Worm (Caenorhabditis elegans) whole organism, young adult: ENCODE data around the gene tbx-8.

Experiments used
- F52B5.7 ChIP-seq: sonication (generic microtip); optimal IDR thresholded peaks from 2 replicates; lab custom pipeline; 2016; ENCODE audit warnings: mild to moderate bottlenecking, missing genetic modification characterization, missing compliant biosample characterization
- F57A8.1 ChIP-seq: fragments of 200-800 bp; sonication (Bioruptor generic); optimal IDR thresholded peaks from 2 replicates; lab custom pipeline; 2018; ENCODE audit warnings: mild to moderate bottlenecking, missing genetic modification characterization, moderate library complexity, missing compliant biosample characterization
- Y53G8AR.9 ChIP-seq: fragments of 200-800 bp; sonication (Bioruptor generic); conservative IDR thresholded peaks from 2 replicates; pipeline ENCODE4 v1.3.6; 2022; ENCODE audit warnings: missing genetic modification reagents, missing genetic modification characterization, missing compliant biosample characterization
- Y79H2A.3 ChIP-seq: fragments of 200-800 bp; sonication (Bioruptor generic); conservative IDR thresholded peaks from 2 replicates; pipeline ENCODE4 v1.3.6; 2022; ENCODE audit warnings: missing genetic modification reagents, missing genetic modification characterization, missing compliant biosample characterization
- Y95B8A.8 ChIP-seq: fragments of 200-800 bp; sonication (Bioruptor generic); IDR thresholded peaks from 2 replicates; pipeline ENCODE4 v1.3.6; 2022; ENCODE audit warnings: missing genetic modification reagents, missing genetic modification characterization, missing compliant biosample characterization
- athp-1 ChIP-seq: sonication (generic microtip); optimal IDR thresholded peaks from 2 replicates; lab custom pipeline; 2017; ENCODE audit warnings: mild to moderate bottlenecking, missing genetic modification characterization, missing compliant biosample characterization
- attf-6 ChIP-seq: fragments of 200-800 bp; sonication (Bioruptor generic); IDR thresholded peaks from 2 replicates; pipeline ENCODE4 v1.3.6; 2022; ENCODE audit warnings: missing genetic modification reagents, missing genetic modification characterization, missing compliant biosample characterization
- bed-1 ChIP-seq: fragments of 200-800 bp; sonication (Bioruptor generic); IDR thresholded peaks from 2 replicates; pipeline ENCODE4 v1.3.6; 2022; ENCODE audit warnings: missing genetic modification reagents, missing genetic modification characterization, missing compliant biosample characterization
- bed-2 ChIP-seq: fragments of 200-800 bp; sonication (Bioruptor generic); IDR thresholded peaks from 2 replicates; pipeline ENCODE4 v1.3.6; 2022; ENCODE audit warnings: missing genetic modification reagents, missing genetic modification characterization, missing compliant biosample characterization
- ceh-27 ChIP-seq: fragments of 200-800 bp; sonication (Bioruptor generic); optimal IDR thresholded peaks from 2 replicates; lab custom pipeline; 2018; ENCODE audit warnings: mild to moderate bottlenecking, missing genetic modification characterization, moderate library complexity, missing compliant biosample characterization
- ceh-58 ChIP-seq: fragments of 200-800 bp; sonication (Bioruptor generic); IDR thresholded peaks from 2 replicates; pipeline ENCODE4 v1.3.6; 2022; ENCODE audit warnings: missing genetic modification characterization, missing compliant biosample characterization
- ceh-79 ChIP-seq: sonication (generic microtip); optimal IDR thresholded peaks from 2 replicates; lab custom pipeline; 2017; ENCODE audit warnings: mild to moderate bottlenecking, missing genetic modification characterization, missing compliant biosample characterization
- dpff-1 ChIP-seq: sonication (generic microtip); optimal IDR thresholded peaks from 2 replicates; lab custom pipeline; 2017; ENCODE audit warnings: mild to moderate bottlenecking, missing genetic modification characterization, missing compliant biosample characterization
- efl-1 ChIP-seq: fragments of 150-350 bp; optimal IDR thresholded peaks from 2 replicates; lab custom pipeline; 2014; ENCODE audit warnings: missing biosample characterization, missing genetic modification reagents, missing genetic modification characterization
- egrh-3 ChIP-seq: fragments of 200-800 bp; sonication (Bioruptor generic); IDR thresholded peaks from 2 replicates; pipeline ENCODE4 v1.3.6; 2022; ENCODE audit warnings: missing genetic modification reagents, missing genetic modification characterization, missing compliant biosample characterization
- hmg-20 ChIP-seq: fragments of 200-800 bp; sonication (Bioruptor generic); IDR thresholded peaks from 2 replicates; pipeline ENCODE4 v1.3.6; 2022; ENCODE audit warnings: missing genetic modification reagents, missing genetic modification characterization, missing compliant biosample characterization
- hsf-1 ChIP-seq: fragments of 200-800 bp; sonication (Bioruptor generic); IDR thresholded peaks from 2 replicates; pipeline ENCODE4 v1.3.6; 2022; ENCODE audit warnings: missing genetic modification reagents, missing genetic modification characterization, missing compliant biosample characterization
- lin-35 ChIP-seq, 3 experiments: fragments of 150-350 bp in 2 of 3; sonication (generic microtip) in 1 of 3; optimal IDR thresholded peaks; 2 replicates each; lab custom pipeline; 2014 to 2018; ENCODE audit warnings: missing biosample characterization in 3 of 3, missing genetic modification characterization in 3 of 3, missing genetic modification reagents in 3 of 3
- lsl-1 ChIP-seq: fragments of 200-800 bp; sonication (Bioruptor generic); optimal IDR thresholded peaks from 2 replicates; lab custom pipeline; 2018; ENCODE audit warnings: mild to moderate bottlenecking, missing genetic modification characterization, moderate library complexity, missing compliant biosample characterization
- mel-28 ChIP-seq: sonication (generic microtip); optimal IDR thresholded peaks from 2 replicates; lab custom pipeline; 2016; ENCODE audit warnings: borderline replicate concordance, mild to moderate bottlenecking, missing genetic modification characterization, missing compliant biosample characterization
- nhr-120 ChIP-seq: fragments of 200-800 bp; sonication (Bioruptor generic); IDR thresholded peaks from 2 replicates; pipeline ENCODE4 v1.3.6; 2022; ENCODE audit warnings: missing genetic modification characterization, missing compliant biosample characterization
- nhr-179 ChIP-seq: sonication (generic microtip); optimal IDR thresholded peaks from 2 replicates; lab custom pipeline; 2016; ENCODE audit warnings: mild to moderate bottlenecking, missing genetic modification characterization, missing compliant biosample characterization
- rpc-1 ChIP-seq, 2 experiments: fragments of 150-350 bp in 1 of 2; sonication (generic microtip) in 1 of 2; optimal IDR thresholded peaks; 2 replicates each; lab custom pipeline; 2014 to 2018; ENCODE audit warnings: missing biosample characterization in 1 of 2, missing genetic modification characterization in 1 of 2, missing genetic modification reagents in 1 of 2, missing genotype in 1 of 2
- snpc-1.1 ChIP-seq: sonication (generic microtip); optimal IDR thresholded peaks from 2 replicates; lab custom pipeline; 2017; ENCODE audit warnings: missing genetic modification characterization, mild to moderate bottlenecking, missing compliant biosample characterization, antibody characterized with exemption, moderate library complexity, missing genotype, missing genetic modification reagents; ENCODE audit not compliant: insufficient read depth
- tbx-9 ChIP-seq: sonication (generic microtip); optimal IDR thresholded peaks from 2 replicates; lab custom pipeline; 2016; ENCODE audit warnings: borderline replicate concordance, missing genetic modification characterization, inconsistent platforms, missing compliant biosample characterization
- zfh-2 ChIP-seq: fragments of 200-800 bp; sonication (Bioruptor generic); conservative IDR thresholded peaks from 2 replicates; pipeline ENCODE4 v1.3.6; 2022; ENCODE audit warnings: missing genetic modification reagents, missing genetic modification characterization, missing compliant biosample characterization
- ztf-28 ChIP-seq: fragments of 200-800 bp; sonication (Bioruptor generic); IDR thresholded peaks from 2 replicates; pipeline ENCODE4 v1.3.6; 2022; ENCODE audit warnings: missing genetic modification reagents, missing genetic modification characterization, missing compliant biosample characterization

tbx-8 gene

ce11 chrIII:10395990-10396389 lies 48.8 kb downstream of the tbx-8 start, which contains the start of gene M03C11.1:
Gene M03C11.1, minus strand, starts transcription at chrIII:10396090.
- no peak for TF ChIP-seq tbx-9 (tag; lab: Kevin White, UChicago)
- TF ChIP-seq lsl-1 (GFP tag; lab: Kevin White, UChicago): no peak
- no peak for TF ChIP-seq F52B5.7
- TF ChIP-seq bed-2 (GFP tag; lab: Robert Waterston, UW): no peak
- TF ChIP-seq F57A8.1: no peak
- no peak for TF ChIP-seq ceh-79
- no peak for TF ChIP-seq hmg-20 (GFP tag; lab: Robert Waterston, UW)
- TF ChIP-seq Y53G8AR.9 (GFP tag; lab: Robert Waterston, UW): no peak
- no peak for TF ChIP-seq mel-28 (tag; lab: Kevin White, UChicago)
- no peak for TF ChIP-seq nhr-120
- no peak for TF ChIP-seq ztf-28 (GFP tag; lab: Robert Waterston, UW)
- TF ChIP-seq efl-1 (GFP tag; lab: Kevin White, UChicago): no peak
- TF ChIP-seq, all 124 proteins: peak for 0

- TF ChIP-seq ceh-27 (GFP tag; lab: Kevin White, UChicago) (no peak), bed-1 (GFP tag; lab: Robert Waterston, UW) (no peak), snpc-1.1 (tag; lab: Kevin White, UChicago) (no peak), ceh-58 (GFP tag; lab: Robert Waterston, UW) (no peak), Y53G8AR.9 (GFP tag; lab: Robert Waterston, UW) (no peak), efl-1 (GFP tag; lab: Kevin White, UChicago) (no peak), F52B5.7 (no peak), hmg-20 (GFP tag; lab: Robert Waterston, UW) (no peak), attf-6 (GFP tag; lab: Robert Waterston, UW) (no peak), Y95B8A.8 (GFP tag; lab: Robert Waterston, UW) (no peak), Y79H2A.3 (GFP tag; lab: Robert Waterston, UW) (no peak), hsf-1 (GFP tag; lab: Robert Waterston, UW) (no peak), lin-35 (GFP tag; optimal IDR thresholded peaks at IDR 0.05; lab: Kevin White, UChicago) (no peak), mel-28 (tag; lab: Kevin White, UChicago) (no peak), dpff-1 (tag; lab: Kevin White, UChicago) (no peak), rpc-1 (optimal IDR thresholded peaks at IDR 0.05; lab: Kevin White, UChicago) (no peak), rpc-1 (tag; optimal IDR thresholded peaks at IDR 0.05; lab: Kevin White, UChicago) (no peak), nhr-179 (tag; lab: Kevin White, UChicago) (no peak)
- TF ChIP-seq, all 124 proteins: peak for 0
Measured at ce11 chrIII:10396891-10397502, 49.8 kb downstream of the tbx-8 start.

ce11 chrIII:10398919-10399318 lies 51.8 kb downstream of the tbx-8 start:
- TF ChIP-seq egrh-3 (GFP tag; lab: Robert Waterston, UW): peak; percentile 32; the same call in 1 of the 2 replicates
- no peak for TF ChIP-seq athp-1
- TF ChIP-seq zfh-2 (GFP tag; lab: Robert Waterston, UW): peak; percentile 61
- 0 out of 2 replicates have a peak, but pooled peaks have one; percentile 18 for TF ChIP-seq ceh-58 (GFP tag; lab: Robert Waterston, UW)
- TF ChIP-seq, all 124 proteins: peak for 3
